Fruit fly (Drosophila melanogaster) whole organism, embryonic: ENCODE results near the gene Ras85D.

Experiments used
- Ada2b ChIP-seq: fragments of 200-800 bp; sonication (Bioruptor generic); IDR thresholded peaks from 2 replicates; pipeline ENCODE4 v1.3.6; 2022; ENCODE audit warnings: missing biosample characterization, missing genetic modification characterization
- BEAF-32 ChIP-seq: fragments of 200-800 bp; sonication (Bioruptor generic); optimal IDR thresholded peaks from 3 replicates; lab custom pipeline; 2017; ENCODE audit warnings: missing biosample characterization, missing genetic modification characterization, mild to moderate bottlenecking, moderate library complexity, missing genetic modification reagents
- Bgb ChIP-seq: fragments of 200-800 bp; sonication (Bioruptor generic); IDR thresholded peaks from 2 replicates; pipeline ENCODE4 v1.3.6; 2022; ENCODE audit warnings: missing biosample characterization, missing genetic modification characterization; ENCODE audit not compliant: partially characterized antibody
- CG10147 ChIP-seq: fragments of 200-800 bp; sonication (Bioruptor generic); optimal IDR thresholded peaks from 2 replicates; lab custom pipeline; 2019; ENCODE audit warnings: missing biosample characterization, mild to moderate bottlenecking, missing genetic modification characterization, moderate library complexity
- CG10543 ChIP-seq: fragments of 200-800 bp; sonication (Bioruptor generic); optimal IDR thresholded peaks from 3 replicates; lab custom pipeline; 2017; ENCODE audit warnings: missing biosample characterization, mild to moderate bottlenecking, missing genetic modification characterization, moderate library complexity
- CG10654 ChIP-seq: fragments of 200-800 bp; sonication (Bioruptor generic); optimal IDR thresholded peaks from 2 replicates; lab custom pipeline; 2016; ENCODE audit warnings: missing biosample characterization, missing genetic modification characterization
- CG12219 ChIP-seq: fragments of 200-800 bp; sonication (Bioruptor generic); optimal IDR thresholded peaks from 3 replicates; lab custom pipeline; 2018; ENCODE audit warnings: missing biosample characterization, mild to moderate bottlenecking, missing genetic modification characterization
- CG13894 ChIP-seq: fragments of 200-800 bp; sonication (Bioruptor generic); optimal IDR thresholded peaks from 3 replicates; lab custom pipeline; 2018; ENCODE audit warnings: missing biosample characterization, mild to moderate bottlenecking, missing genetic modification characterization, moderate library complexity
- CG1603 ChIP-seq: fragments of 200-800 bp; sonication (Bioruptor generic); optimal IDR thresholded peaks from 2 replicates; lab custom pipeline; 2019; ENCODE audit warnings: missing biosample characterization, mild to moderate bottlenecking, missing genetic modification characterization, moderate library complexity
- CG1647 ChIP-seq: fragments of 200-800 bp; sonication (Bioruptor generic); optimal IDR thresholded peaks from 3 replicates; lab custom pipeline; 2016; ENCODE audit warnings: missing biosample characterization, missing genetic modification characterization
- CG18262 ChIP-seq: fragments of 200-800 bp; optimal IDR thresholded peaks from 3 replicates; lab custom pipeline; 2019; ENCODE audit warnings: missing biosample characterization, mild to moderate bottlenecking, missing genetic modification characterization, moderate library complexity
- CG31224 ChIP-seq: fragments of 200-800 bp; sonication (Bioruptor generic); IDR thresholded peaks from 2 replicates; pipeline ENCODE4 v1.3.6; 2022; ENCODE audit warnings: missing biosample characterization, missing genetic modification characterization
- CG32767 ChIP-seq: fragments of 200-800 bp; sonication (Bioruptor generic); IDR thresholded peaks from 2 replicates; pipeline ENCODE4 v1.3.6; 2022; ENCODE audit warnings: missing biosample characterization, missing genetic modification characterization
- CG3726 ChIP-seq: fragments of 200-800 bp; sonication (Bioruptor generic); IDR thresholded peaks from 3 replicates; pipeline ENCODE4, ENCODE4 v1.3.6; 2022; ENCODE audit warnings: missing biosample characterization, missing genetic modification characterization
- CG4854 ChIP-seq: fragments of 200-800 bp; sonication (Bioruptor generic); optimal IDR thresholded peaks from 2 replicates; lab custom pipeline; 2016; ENCODE audit warnings: missing biosample characterization, missing genetic modification characterization, inconsistent platforms
- CG6654 ChIP-seq: fragments of 200-800 bp; sonication (Bioruptor generic); optimal IDR thresholded peaks from 2 replicates; lab custom pipeline; 2017; ENCODE audit warnings: missing biosample characterization, mild to moderate bottlenecking, missing genetic modification characterization
- CG7745 ChIP-seq: fragments of 200-800 bp; sonication (Bioruptor generic); optimal IDR thresholded peaks from 2 replicates; lab custom pipeline; 2018; ENCODE audit warnings: missing biosample characterization, mild to moderate bottlenecking, missing genetic modification characterization, moderate library complexity
- CG9797 ChIP-seq: fragments of 200-800 bp; sonication (Bioruptor generic); optimal IDR thresholded peaks from 3 replicates; lab custom pipeline; 2018; ENCODE audit warnings: missing biosample characterization, mild to moderate bottlenecking, missing genetic modification characterization
- CTCF ChIP-seq: fragments of 200-800 bp; sonication (Bioruptor generic); optimal IDR thresholded peaks from 2 replicates; lab custom pipeline; 2017; ENCODE audit warnings: missing biosample characterization, mild to moderate bottlenecking, missing genetic modification characterization, moderate library complexity
- Drgx ChIP-seq: fragments of 200-800 bp; sonication (Bioruptor generic); IDR thresholded peaks from 2 replicates; pipeline ENCODE4 v1.3.6; 2022; ENCODE audit warnings: missing biosample characterization, missing genetic modification characterization
- HHEX ChIP-seq: fragments of 200-800 bp; sonication (Bioruptor generic); optimal IDR thresholded peaks from 3 replicates; lab custom pipeline; 2017; ENCODE audit warnings: missing biosample characterization, mild to moderate bottlenecking, missing genetic modification characterization, missing genetic modification reagents
- HLH4C ChIP-seq: fragments of 200-800 bp; sonication (Bioruptor generic); IDR thresholded peaks from 3 replicates; pipeline ENCODE4 v1.3.6; 2022; ENCODE audit warnings: missing biosample characterization, missing genetic modification characterization; ENCODE audit not compliant: partially characterized antibody
- HmgD ChIP-seq: fragments of 200-800 bp; sonication (Bioruptor generic); optimal IDR thresholded peaks from 3 replicates; lab custom pipeline; 2016; ENCODE audit warnings: missing biosample characterization, missing genetic modification characterization
- HmgZ ChIP-seq: fragments of 200-800 bp; sonication (Bioruptor generic); optimal IDR thresholded peaks from 2 replicates; lab custom pipeline; 2018; ENCODE audit warnings: missing biosample characterization, mild to moderate bottlenecking, missing genetic modification characterization
- Max ChIP-seq: fragments of 200-800 bp; sonication (Bioruptor generic); optimal IDR thresholded peaks from 2 replicates; lab custom pipeline; 2016; ENCODE audit warnings: missing biosample characterization, mild to moderate bottlenecking, missing genetic modification characterization
- Optix ChIP-seq: fragments of 200-800 bp; sonication (Bioruptor generic); IDR thresholded peaks from 3 replicates; pipeline ENCODE4 v1.3.6; 2022; ENCODE audit warnings: missing biosample characterization, missing genetic modification characterization
- Spps ChIP-seq: fragments of 200-800 bp; sonication (Bioruptor generic); optimal IDR thresholded peaks from 2 replicates; lab custom pipeline; 2018; ENCODE audit warnings: missing biosample characterization, mild to moderate bottlenecking, missing genetic modification characterization
- Stat92E ChIP-seq, 3 experiments: fragments of >200 bp in 2 of 3; fragments of 200-800 bp in 1 of 3; sonication (Bioruptor generic) in 1 of 3; optimal IDR thresholded peaks; 2 replicates each; lab custom pipeline; 2017 to 2019; ENCODE audit warnings: missing biosample characterization in 3 of 3, missing genetic modification characterization in 3 of 3, mild to moderate bottlenecking in 1 of 3, moderate library complexity in 1 of 3
- ab ChIP-seq: fragments of 200-800 bp; sonication (Bioruptor generic); optimal IDR thresholded peaks from 2 replicates; lab custom pipeline; 2016; ENCODE audit warnings: missing biosample characterization, missing genetic modification characterization
- ara ChIP-seq: fragments of 200-800 bp; sonication (Bioruptor generic); IDR thresholded peaks from 2 replicates; pipeline ENCODE4 v1.3.6; 2022; ENCODE audit warnings: missing biosample characterization, missing genetic modification characterization
- bcd ChIP-seq: fragments of 200-800 bp; sonication (Bioruptor generic); optimal IDR thresholded peaks from 2 replicates; lab custom pipeline; 2017; ENCODE audit warnings: missing biosample characterization, mild to moderate bottlenecking, missing genetic modification characterization
- cato ChIP-seq: fragments of 200-800 bp; sonication (Bioruptor generic); optimal IDR thresholded peaks from 2 replicates; lab custom pipeline; 2016; ENCODE audit warnings: missing biosample characterization, missing genetic modification characterization, borderline replicate concordance
- crp ChIP-seq, 2 experiments: fragments of 200-800 bp; sonication (Bioruptor generic); optimal IDR thresholded peaks; 2 replicates in 1 of 2; 3 replicates in 1 of 2; lab custom pipeline; 2017; ENCODE audit warnings: missing biosample characterization in 2 of 2, missing genetic modification characterization in 2 of 2, mild to moderate bottlenecking in 1 of 2, moderate library complexity in 1 of 2
- dimm ChIP-seq: fragments of 200-800 bp; sonication (Bioruptor generic); IDR thresholded peaks from 2 replicates; pipeline ENCODE4 v1.3.6; 2022; ENCODE audit warnings: missing biosample characterization, missing genetic modification characterization
- dmrt11E ChIP-seq: fragments of 200-800 bp; sonication (Bioruptor generic); optimal IDR thresholded peaks from 3 replicates; lab custom pipeline; 2018; ENCODE audit warnings: missing biosample characterization, mild to moderate bottlenecking, missing genetic modification characterization, moderate library complexity
- fd102C ChIP-seq: fragments of 200-800 bp; sonication (Bioruptor generic); optimal IDR thresholded peaks from 2 replicates; lab custom pipeline; 2018; ENCODE audit warnings: missing biosample characterization, mild to moderate bottlenecking, missing genetic modification characterization, moderate library complexity
- fd96Cb ChIP-seq: fragments of 200-800 bp; sonication (Bioruptor generic); optimal IDR thresholded peaks from 2 replicates; lab custom pipeline; 2018; ENCODE audit warnings: missing biosample characterization, mild to moderate bottlenecking, missing genetic modification characterization, moderate library complexity
- ftz-f1 ChIP-seq: fragments of 200-800 bp; sonication (Bioruptor generic); optimal IDR thresholded peaks from 2 replicates; lab custom pipeline; 2016; ENCODE audit warnings: missing biosample characterization, missing genetic modification characterization
- gcm2 ChIP-seq: fragments of 200-800 bp; sonication (Bioruptor generic); optimal IDR thresholded peaks from 2 replicates; lab custom pipeline; 2016; ENCODE audit warnings: missing biosample characterization, missing genetic modification characterization
- hb ChIP-seq: fragments of 200-800 bp; sonication (Bioruptor generic); IDR thresholded peaks from 3 replicates; pipeline ENCODE4 v1.3.6; 2022; ENCODE audit warnings: missing biosample characterization, missing genetic modification characterization; ENCODE audit not compliant: partially characterized antibody
- ind ChIP-seq: fragments of 200-800 bp; sonication (Bioruptor generic); optimal IDR thresholded peaks from 3 replicates; lab custom pipeline; 2016; ENCODE audit warnings: missing biosample characterization, missing genetic modification characterization
- jigr1 ChIP-seq: fragments of 200-800 bp; sonication (Bioruptor generic); IDR thresholded peaks from 3 replicates; pipeline ENCODE4 v1.3.6; 2022; ENCODE audit warnings: missing biosample characterization, missing genetic modification characterization
- phol ChIP-seq: fragments of 200-800 bp; sonication (Bioruptor generic); optimal IDR thresholded peaks from 3 replicates; lab custom pipeline; 2018; ENCODE audit warnings: missing biosample characterization, mild to moderate bottlenecking, missing genetic modification characterization, moderate library complexity
- sc ChIP-seq, 3 experiments: fragments of >200 bp in 2 of 3; fragments of 200-800 bp in 1 of 3; sonication (Bioruptor generic) in 1 of 3; optimal IDR thresholded peaks; 2 replicates in 2 of 3; 3 replicates in 1 of 3; lab custom pipeline; 2017; ENCODE audit warnings: mild to moderate bottlenecking in 1 of 3, missing biosample characterization in 1 of 3, missing genetic modification characterization in 1 of 3, missing genetic modification reagents in 1 of 3
- scrt ChIP-seq: fragments of 200-800 bp; sonication (Bioruptor generic); optimal IDR thresholded peaks from 2 replicates; lab custom pipeline; 2018; ENCODE audit warnings: missing biosample characterization, mild to moderate bottlenecking, missing genetic modification characterization, moderate library complexity
- sqz ChIP-seq: fragments of 200-800 bp; sonication (Bioruptor generic); optimal IDR thresholded peaks from 3 replicates; lab custom pipeline; 2018; ENCODE audit warnings: missing biosample characterization, mild to moderate bottlenecking, missing genetic modification characterization
- wdn ChIP-seq: fragments of 200-800 bp; sonication (Bioruptor generic); IDR thresholded peaks from 2 replicates; pipeline ENCODE4 v1.3.6; 2022; ENCODE audit warnings: missing biosample characterization, missing genetic modification characterization

The Ras85D gene

dm6 chr3R:9527907-9528842, 15.3 kb upstream of the Ras85D start (continued):
- TF ChIP-seq cato: no peak
- TF ChIP-seq CG10654 (GFP tag; lab: Kevin White, UChicago): peak; percentile 86
- TF ChIP-seq CG6654 (GFP tag; lab: Kevin White, UChicago): peak; percentile 74
- peak; percentile 57 for TF ChIP-seq Spps (tag; lab: Kevin White, UChicago)
- TF ChIP-seq crp (GFP tag; optimal IDR thresholded peaks at IDR 0.05; lab: Kevin White, UChicago): peak in 1 of 2 experiments; percentile 33
- TF ChIP-seq CG3726: peak; percentile 86
- TF ChIP-seq sqz (GFP tag; lab: Kevin White, UChicago): no peak
- TF ChIP-seq dmrt11E (tag; lab: Kevin White, UChicago): peak; percentile 25
- TF ChIP-seq CG18262 (tag; lab: Kevin White, UChicago): peak; percentile 78
- TF ChIP-seq Stat92E (GFP tag; optimal IDR thresholded peaks at IDR 0.05; lab: Kevin White, UChicago): no peak
- TF ChIP-seq Drgx (GFP tag; lab: Robert Waterston, UW): peak; percentile 96
- TF ChIP-seq CG12219 (GFP tag; lab: Kevin White, UChicago): peak; percentile 80
- TF ChIP-seq CG1647 (GFP tag; lab: Kevin White, UChicago): peak; percentile 94
- TF ChIP-seq Ada2b (GFP tag; lab: Robert Waterston, UW): peak; percentile 96
- TF ChIP-seq HHEX (GFP tag; lab: Kevin White, UChicago): peak; percentile 93
- peak; percentile 39; the same call in 1 of the 2 replicates for TF ChIP-seq Bgb (GFP tag; lab: Robert Waterston, UW)
- TF ChIP-seq CG13894 (tag; lab: Kevin White, UChicago): peak; percentile 88
- peak; percentile 39; the same call in 1 of the 2 replicates for TF ChIP-seq dimm (GFP tag; lab: Robert Waterston, UW)
- TF ChIP-seq CG9797 (GFP tag; lab: Kevin White, UChicago): no peak
- no peak for TF ChIP-seq hb
- peak; percentile 65 for TF ChIP-seq ftz-f1
- TF ChIP-seq CG32767 (GFP tag; lab: Robert Waterston, UW): peak; percentile 73
- no peak for TF ChIP-seq fd102C (GFP tag; lab: Kevin White, UChicago)
- peak; percentile 87 for TF ChIP-seq scrt (GFP tag; lab: Kevin White, UChicago)
- TF ChIP-seq phol (tag; lab: Kevin White, UChicago): peak; percentile 75
- TF ChIP-seq HmgZ (tag; lab: Kevin White, UChicago): peak; percentile 90
- peak; percentile 74 for TF ChIP-seq ara (GFP tag; lab: Robert Waterston, UW)
- TF ChIP-seq CG10147 (GFP tag; lab: Kevin White, UChicago): peak; percentile 84
- TF ChIP-seq CG1603 (tag; lab: Kevin White, UChicago): no peak
- peak; percentile 91 for TF ChIP-seq wdn (GFP tag; lab: Robert Waterston, UW)
- peak; percentile 92 for TF ChIP-seq CG4854 (GFP tag; lab: Kevin White, UChicago)
- TF ChIP-seq HLH4C (GFP tag; lab: Robert Waterston, UW): no peak
- peak; percentile 86 for TF ChIP-seq CG10543 (GFP tag; lab: Kevin White, UChicago)
- TF ChIP-seq jigr1: peak; percentile 66; the same call in 1 of the 3 replicates
- peak; percentile 92 for TF ChIP-seq bcd
- TF ChIP-seq ab (GFP tag; lab: Kevin White, UChicago): peak; percentile 65
- peak; percentile 95 for TF ChIP-seq ind (GFP tag; lab: Kevin White, UChicago)
- peak; percentile 85 for TF ChIP-seq Max
- no peak for TF ChIP-seq BEAF-32 (GFP tag; lab: Kevin White, UChicago)
- peak; percentile 74 for TF ChIP-seq Optix
- peak; percentile 82 for TF ChIP-seq fd96Cb (tag; lab: Kevin White, UChicago)
- TF ChIP-seq CG7745 (tag; lab: Kevin White, UChicago): no peak
- peak; percentile 51 for TF ChIP-seq gcm2
- TF ChIP-seq sc (optimal IDR thresholded peaks at IDR 0.05; lab: Kevin White, UChicago): no peak
- TF ChIP-seq sc (GFP tag; optimal IDR thresholded peaks at IDR 0.05; lab: Kevin White, UChicago): peak; percentile 17
- TF ChIP-seq HmgD (GFP tag; lab: Kevin White, UChicago): peak; percentile 91
- TF ChIP-seq CTCF: no peak
- peak; percentile 90 for TF ChIP-seq CG31224 (GFP tag; lab: Robert Waterston, UW)
